Worm (Caenorhabditis elegans) whole organism, L4/young adult: ENCODE data around the gene alh-9.

Experiments
- W03F9.2 ChIP-seq: fragments of 150-350 bp; optimal IDR thresholded peaks from 2 replicates; lab custom pipeline; 2014; ENCODE audit warnings: missing biosample characterization, missing genetic modification characterization
- him-1 ChIP-seq: sonication (generic microtip); optimal IDR thresholded peaks from 2 replicates; lab custom pipeline; 2016; ENCODE audit warnings: missing genotype, missing genetic modification reagents, missing genetic modification characterization, missing compliant biosample characterization

DNA sequence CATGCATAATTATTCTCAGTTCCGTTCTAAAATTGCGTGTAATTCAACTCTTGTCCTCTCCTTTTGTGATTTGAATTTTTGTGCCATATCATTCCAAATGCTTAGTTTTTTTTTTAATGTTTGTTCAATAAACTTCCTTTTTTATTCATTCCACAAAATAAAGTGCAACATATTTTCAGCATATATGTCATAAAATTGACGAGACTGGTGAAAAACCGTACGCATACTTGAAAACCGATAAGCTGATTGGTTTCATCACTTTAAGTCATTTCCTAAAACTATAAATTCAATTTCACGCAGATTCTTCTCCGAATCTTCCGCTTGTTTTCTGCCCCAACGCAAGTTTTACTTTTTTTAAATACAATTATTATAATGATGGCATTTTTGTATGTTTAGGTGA lies 3.2 kb downstream of the alh-9 start, which contains the start of gene dpf-4:
- no peak for TF ChIP-seq W03F9.2 (tag; lab: Kevin White, UChicago)
- TF ChIP-seq him-1 (tag; lab: Kevin White, UChicago), result no peak
